Worm (Caenorhabditis elegans) whole organism, late embryonic: ENCODE measurements around the gene rga-8.

Experiments used
- C08G9.2 ChIP-seq: sonication (generic microtip); optimal IDR thresholded peaks from 2 replicates; lab custom pipeline; 2016; ENCODE audit warnings: mild to moderate bottlenecking, missing genetic modification characterization, moderate library complexity, missing compliant biosample characterization
- F13H6.1 ChIP-seq: sonication (generic microtip); optimal IDR thresholded peaks from 2 replicates; lab custom pipeline; 2016; ENCODE audit warnings: missing genetic modification characterization, missing compliant biosample characterization
- K02D7.2 ChIP-seq: sonication (generic microtip); optimal IDR thresholded peaks from 2 replicates; lab custom pipeline; 2017; ENCODE audit warnings: mild to moderate bottlenecking, missing genetic modification characterization, missing compliant biosample characterization
- K09A11.1 ChIP-seq: sonication (generic microtip); optimal IDR thresholded peaks from 2 replicates; lab custom pipeline; 2017; ENCODE audit warnings: antibody characterized with exemption, mild to moderate bottlenecking, missing genetic modification characterization, missing compliant biosample characterization; ENCODE audit not compliant: insufficient read depth
- ama-1 ChIP-seq: fragments of 150-350 bp; optimal IDR thresholded peaks from 2 replicates; lab custom pipeline; 2014
- ceh-14 ChIP-seq: sonication (generic microtip); optimal IDR thresholded peaks from 2 replicates; lab custom pipeline; 2016; ENCODE audit warnings: missing genotype, missing genetic modification characterization, missing compliant biosample characterization
- ceh-18 ChIP-seq: sonication (generic microtip); optimal IDR thresholded peaks from 2 replicates; lab custom pipeline; 2016; ENCODE audit warnings: missing genetic modification characterization, missing compliant biosample characterization
- ceh-19 ChIP-seq: fragments of 200-800 bp; sonication (Bioruptor generic); optimal IDR thresholded peaks from 2 replicates; lab custom pipeline; 2018; ENCODE audit warnings: mild to moderate bottlenecking, missing genetic modification characterization, missing compliant biosample characterization
- ceh-24 ChIP-seq: sonication (generic microtip); optimal IDR thresholded peaks from 2 replicates; lab custom pipeline; 2016; ENCODE audit warnings: mild to moderate bottlenecking, missing genetic modification characterization, missing compliant biosample characterization
- ceh-30 ChIP-seq: fragments of 150-350 bp; optimal IDR thresholded peaks from 2 replicates; lab custom pipeline; 2014; ENCODE audit warnings: missing biosample characterization, missing genetic modification characterization
- ceh-31 ChIP-seq: sonication (generic microtip); optimal IDR thresholded peaks from 2 replicates; lab custom pipeline; 2016; ENCODE audit warnings: missing genetic modification characterization, missing compliant biosample characterization
- ceh-34 ChIP-seq: sonication (generic microtip); optimal IDR thresholded peaks from 2 replicates; lab custom pipeline; 2016; ENCODE audit warnings: mild to moderate bottlenecking, missing genetic modification characterization, missing compliant biosample characterization
- ceh-45 ChIP-seq: fragments of 200-800 bp; sonication (Bioruptor generic); IDR thresholded peaks from 2 replicates; pipeline ENCODE4 v1.3.6; 2022; ENCODE audit warnings: missing genetic modification reagents, missing genetic modification characterization, missing compliant biosample characterization
- ceh-6 ChIP-seq: fragments of 200-800 bp; sonication (Bioruptor generic); optimal IDR thresholded peaks from 2 replicates; lab custom pipeline; 2018; ENCODE audit warnings: mild to moderate bottlenecking, missing genetic modification characterization, missing compliant biosample characterization
- che-1 ChIP-seq: sonication (generic microtip); optimal IDR thresholded peaks from 2 replicates; lab custom pipeline; 2016; ENCODE audit warnings: mild to moderate bottlenecking, missing genetic modification characterization, missing compliant biosample characterization
- dmd-4 ChIP-seq: sonication (generic microtip); optimal IDR thresholded peaks from 2 replicates; lab custom pipeline; 2016; ENCODE audit warnings: borderline replicate concordance, missing genetic modification characterization, missing compliant biosample characterization
- elt-2 ChIP-seq: sonication (generic microtip); optimal IDR thresholded peaks from 2 replicates; lab custom pipeline; 2016; ENCODE audit warnings: missing genetic modification reagents, missing genetic modification characterization, missing compliant biosample characterization
- ets-4 ChIP-seq: sonication (generic microtip); optimal IDR thresholded peaks from 2 replicates; lab custom pipeline; 2016; ENCODE audit warnings: missing genetic modification characterization, missing compliant biosample characterization
- fax-1 ChIP-seq: sonication (generic microtip); optimal IDR thresholded peaks from 2 replicates; lab custom pipeline; 2016; ENCODE audit warnings: missing genotype, missing genetic modification characterization, missing compliant biosample characterization
- fkh-10 ChIP-seq: fragments of 150-350 bp; optimal IDR thresholded peaks from 2 replicates; lab custom pipeline; 2014; ENCODE audit warnings: missing biosample characterization, missing genetic modification reagents, missing genetic modification characterization
- hlh-13 ChIP-seq: fragments of 200-800 bp; sonication (Bioruptor generic); optimal IDR thresholded peaks from 2 replicates; lab custom pipeline; 2018; ENCODE audit warnings: mild to moderate bottlenecking, missing genetic modification characterization, missing compliant biosample characterization
- hlh-15 ChIP-seq: sonication (generic microtip); optimal IDR thresholded peaks from 2 replicates; lab custom pipeline; 2016; ENCODE audit warnings: missing genetic modification characterization, missing compliant biosample characterization
- hlh-8 ChIP-seq: sonication (generic microtip); optimal IDR thresholded peaks from 2 replicates; lab custom pipeline; 2016; ENCODE audit warnings: missing genotype, missing genetic modification characterization, missing compliant biosample characterization
- lin-11 ChIP-seq: fragments of 200-800 bp; sonication (Bioruptor generic); optimal IDR thresholded peaks from 2 replicates; lab custom pipeline; 2018; ENCODE audit warnings: mild to moderate bottlenecking, missing genetic modification characterization, missing compliant biosample characterization
- nfya-1 ChIP-seq: sonication (generic microtip); optimal IDR thresholded peaks from 2 replicates; lab custom pipeline; 2017; ENCODE audit warnings: missing genetic modification characterization, mild to moderate bottlenecking, missing compliant biosample characterization, antibody characterized with exemption, moderate library complexity
- nhr-232 ChIP-seq: sonication (generic microtip); optimal IDR thresholded peaks from 2 replicates; lab custom pipeline; 2016; ENCODE audit warnings: missing genetic modification characterization, missing compliant biosample characterization
- npax-4 ChIP-seq: sonication (generic microtip); optimal IDR thresholded peaks from 2 replicates; lab custom pipeline; 2016; ENCODE audit warnings: missing genetic modification characterization, missing compliant biosample characterization
- odd-2 ChIP-seq: sonication (generic microtip); optimal IDR thresholded peaks from 2 replicates; lab custom pipeline; 2017; ENCODE audit warnings: antibody characterized with exemption, mild to moderate bottlenecking, missing genetic modification characterization, missing compliant biosample characterization
- pag-3 ChIP-seq: sonication (generic microtip); optimal IDR thresholded peaks from 2 replicates; lab custom pipeline; 2016; ENCODE audit warnings: missing compliant biosample characterization, missing genetic modification characterization, borderline replicate concordance
- pat-9 ChIP-seq: fragments of 200-800 bp; sonication (Bioruptor generic); optimal IDR thresholded peaks from 2 replicates; lab custom pipeline; 2018; ENCODE audit warnings: mild to moderate bottlenecking, missing genetic modification characterization, moderate library complexity, missing compliant biosample characterization
- pha-2 ChIP-seq: sonication (generic microtip); optimal IDR thresholded peaks from 2 replicates; lab custom pipeline; 2017; ENCODE audit warnings: mild to moderate bottlenecking, missing genetic modification characterization, missing compliant biosample characterization
- pha-4 ChIP-seq: fragments of 150-350 bp; optimal IDR thresholded peaks from 2 replicates; lab custom pipeline; 2018; ENCODE audit warnings: missing biosample characterization, missing genetic modification reagents, missing genetic modification characterization
- pros-1 ChIP-seq: fragments of 150-350 bp; optimal IDR thresholded peaks from 2 replicates; lab custom pipeline; 2014; ENCODE audit warnings: missing biosample characterization, missing genetic modification reagents, missing genetic modification characterization
- ref-2 ChIP-seq: sonication (generic microtip); optimal IDR thresholded peaks from 2 replicates; lab custom pipeline; 2016; ENCODE audit warnings: missing genetic modification characterization, missing compliant biosample characterization
- rnt-1 ChIP-seq: sonication (generic microtip); optimal IDR thresholded peaks from 2 replicates; lab custom pipeline; 2016; ENCODE audit warnings: missing genetic modification characterization, missing compliant biosample characterization
- sdc-2 ChIP-seq: sonication (generic microtip); optimal IDR thresholded peaks from 2 replicates; lab custom pipeline; 2016; ENCODE audit warnings: missing genotype, missing genetic modification characterization, missing compliant biosample characterization
- sox-2 ChIP-seq: fragments of 200-800 bp; sonication (Bioruptor generic); IDR thresholded peaks from 2 replicates; pipeline ENCODE4 v1.3.6; 2022; ENCODE audit warnings: missing genetic modification reagents, missing genetic modification characterization, missing compliant biosample characterization
- syd-9 ChIP-seq: sonication (generic microtip); optimal IDR thresholded peaks from 2 replicates; lab custom pipeline; 2016; ENCODE audit warnings: mild to moderate bottlenecking, missing genetic modification characterization, moderate library complexity, missing compliant biosample characterization
- tbx-2 ChIP-seq: sonication (generic microtip); optimal IDR thresholded peaks from 2 replicates; lab custom pipeline; 2016; ENCODE audit warnings: missing genetic modification characterization, missing compliant biosample characterization
- tbx-7 ChIP-seq: sonication (generic microtip); optimal IDR thresholded peaks from 2 replicates; lab custom pipeline; 2016; ENCODE audit warnings: missing genotype, missing genetic modification characterization, missing compliant biosample characterization
- ttx-3 ChIP-seq: sonication (generic microtip); optimal IDR thresholded peaks from 2 replicates; lab custom pipeline; 2016; ENCODE audit warnings: missing genetic modification reagents, missing genetic modification characterization, missing compliant biosample characterization
- unc-3 ChIP-seq, 2 experiments: fragments of 200-800 bp in 1 of 2; sonication (Bioruptor generic) in 1 of 2; sonication (generic microtip) in 1 of 2; conservative IDR thresholded peaks in 1 of 2; optimal IDR thresholded peaks in 1 of 2; 2 replicates each; pipeline versions ENCODE4 v1.3.6 to Lab custom; 2016 to 2022; ENCODE audit warnings: missing compliant biosample characterization in 2 of 2, missing genetic modification characterization in 2 of 2, missing genetic modification reagents in 1 of 2
- unc-42 ChIP-seq: sonication (generic microtip); optimal IDR thresholded peaks from 2 replicates; lab custom pipeline; 2016; ENCODE audit warnings: missing genotype, missing genetic modification characterization, missing compliant biosample characterization
- unc-86 ChIP-seq: sonication (generic microtip); optimal IDR thresholded peaks from 2 replicates; lab custom pipeline; 2016; ENCODE audit warnings: missing genetic modification characterization, missing compliant biosample characterization
- zip-5 ChIP-seq: sonication (generic microtip); optimal IDR thresholded peaks from 2 replicates; lab custom pipeline; 2016; ENCODE audit warnings: missing genetic modification characterization, missing compliant biosample characterization
- ztf-16 ChIP-seq: sonication (generic microtip); optimal IDR thresholded peaks from 2 replicates; lab custom pipeline; 2017; ENCODE audit warnings: missing genetic modification characterization, missing compliant biosample characterization

The rga-8 gene

DNA sequence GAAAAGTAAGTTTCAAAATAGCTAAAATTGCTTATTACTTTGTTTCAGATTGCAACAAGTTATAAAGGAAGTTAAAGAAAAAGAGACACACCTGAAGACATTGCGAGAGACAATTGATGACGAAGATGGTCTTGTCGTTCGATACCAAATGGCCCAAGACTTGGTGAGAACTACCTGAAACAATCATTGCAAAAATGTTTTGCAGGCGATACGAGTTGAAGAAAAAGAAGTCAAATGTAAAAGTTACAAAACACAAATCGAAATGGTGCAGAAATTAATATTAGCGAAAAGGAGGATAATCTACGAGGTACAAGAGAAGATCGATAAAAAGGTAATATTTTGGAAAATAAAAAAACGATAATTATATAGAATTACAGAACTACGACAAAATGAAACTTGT lies at the start of gene rga-8:
Gene rga-8, minus strand, starts transcription at position 101 of the 400 bp plus-strand sequence.
- no peak for TF ChIP-seq hlh-8 (tag; lab: Kevin White, UChicago)
- no peak for TF ChIP-seq ceh-18 (tag; lab: Kevin White, UChicago)
- TF ChIP-seq hlh-15 (tag; lab: Kevin White, UChicago): no peak
- no peak for TF ChIP-seq npax-4 (tag; lab: Kevin White, UChicago)
- no peak for TF ChIP-seq pros-1
- no peak for TF ChIP-seq pag-3 (tag; lab: Kevin White, UChicago)
- TF ChIP-seq ceh-6 (GFP tag; lab: Kevin White, UChicago): no peak
- no peak for TF ChIP-seq F13H6.1 (tag; lab: Kevin White, UChicago)
- no peak for TF ChIP-seq lin-11 (tag; lab: Kevin White, UChicago)
- no peak for TF ChIP-seq rnt-1 (tag; lab: Kevin White, UChicago)
- TF ChIP-seq zip-5: no peak
- TF ChIP-seq tbx-7 (tag; lab: Kevin White, UChicago): no peak
- no peak for TF ChIP-seq syd-9 (tag; lab: Kevin White, UChicago)
- no peak for TF ChIP-seq elt-2 (tag; lab: Kevin White, UChicago)
- no peak for TF ChIP-seq sox-2 (GFP tag; lab: Robert Waterston, UW)
- no peak for TF ChIP-seq unc-86 (tag; lab: Kevin White, UChicago)
- TF ChIP-seq ceh-14 (tag; lab: Kevin White, UChicago): no peak

DNA sequence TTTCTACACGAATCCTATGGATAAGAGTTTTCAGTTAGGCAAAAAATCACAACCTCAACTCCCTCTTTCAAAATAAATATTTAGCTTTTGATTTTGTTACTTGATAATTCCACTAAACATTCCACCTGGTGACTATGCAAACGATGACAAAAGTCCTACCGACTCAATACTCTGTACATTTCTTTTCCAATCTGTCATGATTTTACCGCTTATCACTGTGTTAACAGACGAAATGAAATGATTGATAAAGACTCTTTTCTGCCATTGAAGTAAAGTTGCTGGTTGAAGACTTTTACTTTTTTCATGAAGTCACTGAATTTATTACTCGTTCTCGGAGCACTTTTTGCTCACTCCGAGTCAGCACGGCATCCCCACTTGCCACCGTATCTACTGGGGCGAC lies 49.7 kb upstream of the rga-8 start, which contains the start of gene C26B9.5:
Gene C26B9.5, plus strand, starts transcription at position 244 of the 400 bp plus-strand sequence.
- TF ChIP-seq ttx-3 (tag; lab: Kevin White, UChicago) (no peak), che-1 (tag; lab: Kevin White, UChicago) (no peak), fkh-10 (GFP tag; lab: Kevin White, UChicago) (no peak), ceh-18 (tag; lab: Kevin White, UChicago) (no peak), pha-4 (tag; lab: Kevin White, UChicago) (no peak), C08G9.2 (no peak), ceh-30 (tag; lab: Kevin White, UChicago) (no peak), ceh-24 (tag; lab: Kevin White, UChicago) (no peak), K09A11.1 (tag; lab: Kevin White, UChicago) (no peak), ets-4 (tag; lab: Kevin White, UChicago) (no peak), nhr-232 (tag; lab: Kevin White, UChicago) (no peak), K02D7.2 (tag; lab: Kevin White, UChicago) (no peak), ref-2 (tag; lab: Kevin White, UChicago) (no peak), ceh-6 (GFP tag; lab: Kevin White, UChicago) (no peak), hlh-13 (GFP tag; lab: Kevin White, UChicago) (no peak), ceh-19 (no peak), ceh-45 (GFP tag; lab: Robert Waterston, UW) (no peak), syd-9 (tag; lab: Kevin White, UChicago) (no peak), unc-42 (tag; lab: Kevin White, UChicago) (no peak)

DNA sequence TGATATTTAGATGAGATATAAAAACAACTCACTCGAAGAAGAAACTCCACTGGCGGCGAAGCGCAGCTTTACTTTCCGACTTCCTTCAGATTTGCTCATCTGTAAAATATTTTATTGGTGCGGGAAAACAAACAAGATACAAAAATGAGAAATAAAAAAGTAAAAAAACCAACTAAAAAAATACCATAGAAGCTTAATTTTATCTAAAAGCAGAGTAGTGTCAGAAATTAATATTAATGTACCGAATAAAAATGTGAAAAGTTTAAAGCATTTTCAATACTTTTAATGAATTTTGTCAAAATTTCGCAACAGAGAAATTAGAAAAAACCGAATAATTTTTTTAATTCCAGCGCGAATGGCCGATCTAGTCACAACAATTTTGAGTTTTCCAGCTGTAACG lies 43.7 kb upstream of the rga-8 start, which contains the start of gene sto-2:
Gene sto-2, minus strand, starts transcription at position 101 of the 400 bp plus-strand sequence.
- TF ChIP-seq pha-2: no peak
- no peak for TF ChIP-seq nfya-1 (tag; lab: Kevin White, UChicago)
- no peak for TF ChIP-seq tbx-2 (tag; lab: Kevin White, UChicago)
- TF ChIP-seq pat-9 (tag; lab: Kevin White, UChicago): no peak
- no peak for TF ChIP-seq fax-1 (tag; lab: Kevin White, UChicago)
- no peak for TF ChIP-seq ama-1 (lab: Kevin White, UChicago)
- TF ChIP-seq sox-2 (GFP tag; lab: Robert Waterston, UW): no peak
- TF ChIP-seq pros-1: no peak
- TF ChIP-seq ceh-31 (tag; lab: Kevin White, UChicago): no peak
- no peak for TF ChIP-seq sdc-2 (tag; lab: Kevin White, UChicago)
- no peak for TF ChIP-seq npax-4 (tag; lab: Kevin White, UChicago)
- no peak for TF ChIP-seq odd-2 (tag; lab: Kevin White, UChicago)
- no peak for TF ChIP-seq ceh-18 (tag; lab: Kevin White, UChicago)
- TF ChIP-seq unc-86 (tag; lab: Kevin White, UChicago): no peak
- TF ChIP-seq unc-3 (GFP tag; conservative IDR thresholded peaks at IDR 0.05; lab: Robert Waterston, UW): no peak
- TF ChIP-seq unc-3 (tag; optimal IDR thresholded peaks at IDR 0.05; lab: Kevin White, UChicago): no peak
- TF ChIP-seq ceh-34 (tag; lab: Kevin White, UChicago): no peak
- TF ChIP-seq ztf-16 (tag; lab: Kevin White, UChicago): no peak
- TF ChIP-seq dmd-4 (tag; lab: Kevin White, UChicago): no peak
- TF ChIP-seq tbx-7 (tag; lab: Kevin White, UChicago): no peak
- TF ChIP-seq hlh-15 (tag; lab: Kevin White, UChicago): no peak
